Fruit fly (Drosophila melanogaster): Measurements from ENCODE around the gene srw.

The srw gene

dm6 chr3L:4318677-4319580, 35.7 kb upstream of the srw start, which contains the start of gene PMP34 (continued):
- TF ChIP-seq gfzf (GFP tag; optimal IDR thresholded peaks at IDR 0.05) (peak; percentile 63), oc (tag; optimal IDR thresholded peaks at IDR 0.05) (no peak), Dek (tag; optimal IDR thresholded peaks at IDR 0.05) (no peak), GATAe (GFP tag; conservative IDR thresholded peaks at IDR 0.05) (peak; percentile 57; the same call in 1 of the 2 replicates), Deaf1 (tag; optimal IDR thresholded peaks at IDR 0.05) (peak; percentile 89), Vsx1 (GFP tag; optimal IDR thresholded peaks at IDR 0.05) (peak; percentile 34), CG3995 (GFP tag; optimal IDR thresholded peaks at IDR 0.05) (no peak), CG9797 (GFP tag; optimal IDR thresholded peaks at IDR 0.05) (peak; percentile 46), CG12659 (GFP tag; optimal IDR thresholded peaks at IDR 0.05) (peak; percentile 33), Sry-δ (GFP tag; optimal IDR thresholded peaks at IDR 0.05) (no peak), CHES-1-like (GFP tag; optimal IDR thresholded peaks at IDR 0.05) (peak; percentile 20), Myb (GFP tag; optimal IDR thresholded peaks at IDR 0.05) (peak; percentile 35), Optix (GFP tag; IDR thresholded peaks at IDR 0.05) (no peak), cas (GFP tag; IDR thresholded peaks at IDR 0.05) (no peak), trem (tag; optimal IDR thresholded peaks at IDR 0.05) (peak; percentile 26), CG18476 (GFP tag; optimal IDR thresholded peaks at IDR 0.05) (no peak), pros (GFP tag; optimal IDR thresholded peaks at IDR 0.05) (no peak), z (GFP tag; IDR thresholded peaks at IDR 0.05) (0 out of 3 replicates have a peak, but pooled peaks have one; percentile 22), grn (GFP tag; optimal IDR thresholded peaks at IDR 0.05) (peak; percentile 83), CG2120 (GFP tag; optimal IDR thresholded peaks at IDR 0.05) (no peak), Antp (GFP tag; optimal IDR thresholded peaks at IDR 0.05) (no peak), stwl (tag; optimal IDR thresholded peaks at IDR 0.05) (peak; percentile 69), Dbx (GFP tag; IDR thresholded peaks at IDR 0.05) (0 out of 3 replicates have a peak, but pooled peaks have one; percentile 18), Adf1 (GFP tag; IDR thresholded peaks at IDR 0.05) (peak; percentile 76; the same call in 1 of the 2 replicates), CG2199 (GFP tag; IDR thresholded peaks at IDR 0.05) (0 out of 3 replicates have a peak, but pooled peaks have one; percentile 29), pzg (GFP tag; optimal IDR thresholded peaks at IDR 0.05) (peak; percentile 25), MBD-R2 (GFP tag; IDR thresholded peaks at IDR 0.05) (peak; percentile 69), CG34376 (GFP tag; optimal IDR thresholded peaks at IDR 0.05) (peak; percentile 45), exex (tag; optimal IDR thresholded peaks at IDR 0.05) (peak; percentile 70), sob (GFP tag; IDR thresholded peaks at IDR 0.05) (0 out of 2 replicates have a peak, but pooled peaks have one; percentile 14), CG34422 (GFP tag; IDR thresholded peaks at IDR 0.05) (peak; percentile 40; the same call in 1 of the 3 replicates)

dm6 chr3L:4313299-4313698, 30.0 kb upstream of the srw start, which contains the start of gene Claspin:
Gene Claspin (plus strand): TSS chr3L:4313483.
- TF ChIP-seq trem (tag; optimal IDR thresholded peaks at IDR 0.05): peak; percentile 38
- no peak for TF ChIP-seq CG34376 (GFP tag; optimal IDR thresholded peaks at IDR 0.05)
- no peak for TF ChIP-seq CG15479 (GFP tag; optimal IDR thresholded peaks at IDR 0.05)
- TF ChIP-seq lilli (GFP tag; optimal IDR thresholded peaks at IDR 0.05): peak; percentile 65
- TF ChIP-seq CG33557 (GFP tag; optimal IDR thresholded peaks at IDR 0.05): no peak
- TF ChIP-seq CG7839 (tag; optimal IDR thresholded peaks at IDR 0.05): no peak
- TF ChIP-seq chn (GFP tag; optimal IDR thresholded peaks at IDR 0.05): peak; percentile 41
- TF ChIP-seq caup (GFP tag; optimal IDR thresholded peaks at IDR 0.05; ENCODE audit: severe bottlenecking): peak; percentile 58
- TF ChIP-seq CG1603 (tag; optimal IDR thresholded peaks at IDR 0.05): peak; percentile 73
- TF ChIP-seq gcm2 (GFP tag; optimal IDR thresholded peaks at IDR 0.05): no peak
- peak; percentile 44 for TF ChIP-seq nmo (GFP tag; optimal IDR thresholded peaks at IDR 0.05)
- TF ChIP-seq Pdp1 (GFP tag; optimal IDR thresholded peaks at IDR 0.05): peak in 1 of 2 experiments; percentile 37
- no peak for TF ChIP-seq Atf6 (GFP tag; IDR thresholded peaks at IDR 0.05)
- peak; percentile 45 for TF ChIP-seq CG2712 (tag; optimal IDR thresholded peaks at IDR 0.05)
- TF ChIP-seq NFAT (GFP tag; IDR thresholded peaks at IDR 0.05): peak; percentile 31; the same call in 1 of the 2 replicates
- TF ChIP-seq CG8924 (tag; optimal IDR thresholded peaks at IDR 0.05): peak; percentile 14
- peak; percentile 45 for TF ChIP-seq Hr3 (GFP tag; optimal IDR thresholded peaks at IDR 0.05)
- peak; percentile 36 for TF ChIP-seq Camta (GFP tag; optimal IDR thresholded peaks at IDR 0.05)
- TF ChIP-seq amos (GFP tag; IDR thresholded peaks at IDR 0.05; ENCODE audit: partially characterized antibody): peak; percentile 74
- TF ChIP-seq yki (optimal IDR thresholded peaks at IDR 0.05): no peak
